Worm (Caenorhabditis elegans) whole organism, L2 larva: ENCODE results near the gene F43G6.7.

Experiments used
- C34F6.9 ChIP-seq: fragments of 150-350 bp; optimal IDR thresholded peaks from 2 replicates; lab custom pipeline; 2014; ENCODE audit warnings: missing biosample characterization, missing genetic modification characterization
- F13H6.1 ChIP-seq: sonication (generic microtip); optimal IDR thresholded peaks from 2 replicates; lab custom pipeline; 2016; ENCODE audit warnings: missing genetic modification characterization, missing compliant biosample characterization
- R02D3.7 ChIP-seq: fragments of 150-350 bp; optimal IDR thresholded peaks from 2 replicates; lab custom pipeline; 2014; ENCODE audit warnings: missing biosample characterization, missing genetic modification characterization
- Y55F3AM.14 ChIP-seq: fragments of 200-800 bp; sonication (Bioruptor generic); optimal IDR thresholded peaks from 2 replicates; lab custom pipeline; 2018; ENCODE audit warnings: mild to moderate bottlenecking, missing genetic modification characterization, missing compliant biosample characterization
- alr-1 ChIP-seq: fragments of 150-350 bp; optimal IDR thresholded peaks from 2 replicates; lab custom pipeline; 2014; ENCODE audit warnings: missing biosample characterization, missing genetic modification characterization
- ama-1 ChIP-seq: fragments of 150-350 bp; optimal IDR thresholded peaks from 2 replicates; lab custom pipeline; 2018; ENCODE audit warnings: inconsistent platforms
- blmp-1 ChIP-seq: sonication (generic microtip); optimal IDR thresholded peaks from 2 replicates; lab custom pipeline; 2017; ENCODE audit warnings: missing genetic modification characterization, mild to moderate bottlenecking, missing compliant biosample characterization, antibody characterized with exemption, moderate library complexity; ENCODE audit not compliant: insufficient read depth
- ceh-16 ChIP-seq: fragments of 150-350 bp; optimal IDR thresholded peaks from 2 replicates; lab custom pipeline; 2014; ENCODE audit warnings: missing biosample characterization, missing genetic modification characterization
- crh-2 ChIP-seq: sonication (generic microtip); optimal IDR thresholded peaks from 2 replicates; lab custom pipeline; 2017; ENCODE audit warnings: missing biosample characterization, missing genetic modification characterization
- dmd-4 ChIP-seq: sonication (generic microtip); optimal IDR thresholded peaks from 2 replicates; lab custom pipeline; 2017; ENCODE audit warnings: missing biosample characterization, missing genetic modification characterization
- elt-3 ChIP-seq: sonication (generic microtip); optimal IDR thresholded peaks from 2 replicates; lab custom pipeline; 2017; ENCODE audit warnings: missing biosample characterization, missing genetic modification characterization
- fos-1 ChIP-seq: fragments of 150-350 bp; optimal IDR thresholded peaks from 2 replicates; lab custom pipeline; 2014; ENCODE audit warnings: missing biosample characterization, missing genetic modification characterization
- lin-11 ChIP-seq: fragments of 150-350 bp; sonication (generic microtip); optimal IDR thresholded peaks from 2 replicates; lab custom pipeline; 2014; ENCODE audit warnings: missing biosample characterization, missing genetic modification characterization, inconsistent platforms, mixed read lengths
- lin-13 ChIP-seq: fragments of 150-350 bp; optimal IDR thresholded peaks from 2 replicates; lab custom pipeline; 2014; ENCODE audit warnings: missing biosample characterization, missing genetic modification reagents, missing genetic modification characterization
- lsy-2 ChIP-seq, 2 experiments: fragments of 150-350 bp in 1 of 2; sonication (generic microtip) in 1 of 2; optimal IDR thresholded peaks; 2 replicates each; lab custom pipeline; 2014 to 2017; ENCODE audit warnings: missing biosample characterization in 2 of 2, missing genetic modification characterization in 2 of 2
- mab-5 ChIP-seq: fragments of 150-350 bp; optimal IDR thresholded peaks from 2 replicates; lab custom pipeline; 2014; ENCODE audit warnings: missing biosample characterization, missing genetic modification characterization
- mbf-1 ChIP-seq: sonication (generic microtip); optimal IDR thresholded peaks from 2 replicates; lab custom pipeline; 2017; ENCODE audit warnings: missing biosample characterization, missing genetic modification characterization
- mdl-1 ChIP-seq, 2 experiments: fragments of 150-350 bp in 1 of 2; sonication (generic microtip) in 1 of 2; optimal IDR thresholded peaks; 2 replicates each; lab custom pipeline; 2017; ENCODE audit warnings: missing biosample characterization in 2 of 2, missing genetic modification characterization in 2 of 2
- nhr-10 ChIP-seq: sonication (generic microtip); optimal IDR thresholded peaks from 2 replicates; lab custom pipeline; 2017; ENCODE audit warnings: missing biosample characterization, missing genetic modification characterization
- nhr-12 ChIP-seq: fragments of 150-350 bp; optimal IDR thresholded peaks from 2 replicates; lab custom pipeline; 2014; ENCODE audit warnings: missing biosample characterization, missing genetic modification characterization
- nhr-129 ChIP-seq: fragments of 150-350 bp; optimal IDR thresholded peaks from 2 replicates; lab custom pipeline; 2014; ENCODE audit warnings: missing biosample characterization, missing genetic modification characterization
- nhr-21 ChIP-seq: fragments of 150-350 bp; optimal IDR thresholded peaks from 2 replicates; lab custom pipeline; 2014; ENCODE audit warnings: missing biosample characterization, missing genetic modification characterization
- nhr-23 ChIP-seq: fragments of 150-350 bp; optimal IDR thresholded peaks from 2 replicates; lab custom pipeline; 2014; ENCODE audit warnings: missing biosample characterization, missing genetic modification reagents, missing genetic modification characterization
- nhr-77 ChIP-seq: fragments of 150-350 bp; optimal IDR thresholded peaks from 2 replicates; lab custom pipeline; 2014; ENCODE audit warnings: missing biosample characterization, missing genetic modification characterization
- sem-4 ChIP-seq: fragments of 150-350 bp; optimal IDR thresholded peaks from 2 replicates; lab custom pipeline; 2014; ENCODE audit warnings: missing biosample characterization, missing genetic modification reagents, missing genetic modification characterization
- skn-1 ChIP-seq: sonication (generic microtip); optimal IDR thresholded peaks from 2 replicates; lab custom pipeline; 2017; ENCODE audit warnings: missing biosample characterization, missing genetic modification characterization
- sma-9 ChIP-seq, 2 experiments: fragments of 150-350 bp in 1 of 2; sonication (generic microtip) in 1 of 2; optimal IDR thresholded peaks; 2 replicates each; lab custom pipeline; 2014 to 2016; ENCODE audit warnings: missing genetic modification characterization in 2 of 2, mild to moderate bottlenecking in 1 of 2, missing biosample characterization in 1 of 2, missing compliant biosample characterization in 1 of 2, missing genetic modification reagents in 1 of 2, moderate library complexity in 1 of 2
- snpc-4 ChIP-seq: fragments of 150-350 bp; optimal IDR thresholded peaks from 2 replicates; lab custom pipeline; 2014; ENCODE audit warnings: missing biosample characterization, missing genetic modification characterization
- unc-39 ChIP-seq: fragments of 150-350 bp; optimal IDR thresholded peaks from 2 replicates; lab custom pipeline; 2014; ENCODE audit warnings: missing biosample characterization, missing genetic modification characterization
- unc-55 ChIP-seq: fragments of 150-350 bp; sonication (generic microtip); optimal IDR thresholded peaks from 3 replicates; lab custom pipeline; 2014; ENCODE audit warnings: missing biosample characterization, missing genetic modification reagents, missing genetic modification characterization
- unc-62 ChIP-seq: fragments of 150-350 bp; optimal IDR thresholded peaks from 2 replicates; lab custom pipeline; 2014; ENCODE audit warnings: missing biosample characterization, missing genetic modification reagents, missing genetic modification characterization
- zag-1 ChIP-seq: fragments of 150-350 bp; optimal IDR thresholded peaks from 2 replicates; lab custom pipeline; 2014; ENCODE audit warnings: missing biosample characterization, missing genetic modification characterization
- ztf-1 ChIP-seq: fragments of 200-800 bp; sonication (Bioruptor generic); conservative IDR thresholded peaks from 2 replicates; pipeline ENCODE4 v1.3.6; 2022; ENCODE audit warnings: missing genetic modification characterization, missing compliant biosample characterization
- ztf-11 ChIP-seq: sonication (generic microtip); optimal IDR thresholded peaks from 2 replicates; lab custom pipeline; 2017; ENCODE audit warnings: missing biosample characterization, missing genetic modification characterization
- ztf-4 ChIP-seq: fragments of 150-350 bp; optimal IDR thresholded peaks from 2 replicates; lab custom pipeline; 2014; ENCODE audit warnings: missing biosample characterization, missing genetic modification characterization

F43G6.7 gene

DNA sequence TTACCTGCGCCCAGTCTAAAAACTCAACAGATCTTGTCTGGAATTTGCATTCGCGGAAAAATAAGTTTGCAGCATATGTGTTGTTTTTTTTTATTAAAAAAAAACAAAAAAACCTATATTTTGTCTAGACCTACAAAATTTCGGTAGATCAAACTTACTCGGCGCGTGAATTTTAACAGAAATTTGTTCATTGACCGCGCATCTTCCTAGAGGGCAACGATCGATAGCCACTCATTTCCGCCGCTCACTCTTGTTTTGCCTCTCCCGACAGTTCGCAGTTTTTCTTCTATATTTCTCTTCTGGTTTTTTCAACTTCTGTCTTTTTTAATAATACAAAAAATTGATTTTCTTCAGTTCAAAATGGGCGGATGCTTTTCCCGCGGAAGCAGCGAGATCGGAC lies at the start of gene F43G6.7:
Gene F43G6.7, plus strand, starts transcription at position 355 of the 400 bp plus-strand sequence.
- TF ChIP-seq ztf-4, result no peak
- TF ChIP-seq R02D3.7, result no peak
- no peak for TF ChIP-seq sma-9 (GFP tag; optimal IDR thresholded peaks at IDR 0.05; lab: Kevin White, UChicago)
- no peak for TF ChIP-seq sma-9 (tag; optimal IDR thresholded peaks at IDR 0.05; lab: Kevin White, UChicago)
- no peak for TF ChIP-seq unc-62 (GFP tag; lab: Kevin White, UChicago)
- TF ChIP-seq lin-13 (GFP tag; lab: Kevin White, UChicago), result no peak
- TF ChIP-seq sem-4 (tag; lab: Kevin White, UChicago), result no peak
- TF ChIP-seq mbf-1 (tag; lab: Kevin White, UChicago), result no peak
- no peak for TF ChIP-seq zag-1 (tag; lab: Kevin White, UChicago)
- TF ChIP-seq unc-55 (GFP tag; lab: Kevin White, UChicago), result no peak
- no peak for TF ChIP-seq ama-1 (lab: Kevin White, UChicago)
- TF ChIP-seq mdl-1 (tag; optimal IDR thresholded peaks at IDR 0.05; lab: Kevin White, UChicago), result no peak
- TF ChIP-seq mab-5 (tag; lab: Kevin White, UChicago), result no peak
- TF ChIP-seq snpc-4 (tag; lab: Kevin White, UChicago), result no peak
- TF ChIP-seq alr-1 (tag; lab: Kevin White, UChicago), result no peak
- no peak for TF ChIP-seq ztf-11 (tag; lab: Kevin White, UChicago)
- no peak for TF ChIP-seq crh-2 (tag; lab: Kevin White, UChicago)
- no peak for TF ChIP-seq nhr-21 (tag; lab: Kevin White, UChicago)
- no peak for TF ChIP-seq nhr-77 (tag; lab: Kevin White, UChicago)
- no peak for TF ChIP-seq blmp-1 (tag; lab: Kevin White, UChicago)
- no peak for TF ChIP-seq lsy-2 (tag; optimal IDR thresholded peaks at IDR 0.05; lab: Kevin White, UChicago)

DNA sequence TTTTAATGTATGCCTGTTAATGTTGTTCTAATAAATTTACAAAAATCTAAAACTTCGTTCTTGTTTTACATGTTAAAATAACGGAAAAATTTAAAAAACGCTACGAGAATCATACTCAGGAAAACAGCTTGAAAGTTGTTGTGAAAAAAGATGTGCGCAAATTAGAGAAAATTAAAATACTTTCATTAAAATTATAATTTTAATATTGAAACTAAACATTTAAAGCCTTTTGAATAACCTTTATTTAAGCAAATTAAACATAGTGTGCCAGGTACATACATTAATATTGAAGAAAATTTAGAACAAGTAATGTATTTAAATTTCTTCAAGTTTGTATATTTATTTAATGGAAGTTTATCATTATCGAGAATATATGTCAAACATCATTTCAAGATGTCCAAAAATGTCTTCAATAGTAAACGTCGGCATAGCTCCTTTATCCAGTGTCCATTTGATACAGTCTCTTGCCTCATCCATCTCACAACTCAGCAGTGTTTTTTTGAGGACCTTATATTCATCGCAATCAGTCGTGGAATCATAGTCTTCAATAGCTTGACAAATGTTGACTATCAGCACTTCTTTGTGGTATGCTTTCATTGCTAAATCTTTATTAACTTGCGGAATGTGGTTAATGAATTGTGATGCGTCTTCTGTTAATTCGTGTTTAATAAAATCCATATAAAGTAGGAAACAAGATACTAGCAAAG lies 48.6 kb upstream of the F43G6.7 start:
- TF ChIP-seq F13H6.1 (tag; lab: Kevin White, UChicago) (no peak), nhr-12 (tag; lab: Kevin White, UChicago) (peak; percentile 53), elt-3 (tag; lab: Kevin White, UChicago) (no peak), mbf-1 (tag; lab: Kevin White, UChicago) (no peak), unc-55 (GFP tag; lab: Kevin White, UChicago) (peak; percentile 69), ceh-16 (tag; lab: Kevin White, UChicago) (no peak), nhr-10 (tag; lab: Kevin White, UChicago) (no peak), fos-1 (tag; lab: Kevin White, UChicago) (no peak), mab-5 (tag; lab: Kevin White, UChicago) (no peak), lin-13 (GFP tag; lab: Kevin White, UChicago) (peak; percentile 82), lin-11 (tag; lab: Kevin White, UChicago) (no peak), lsy-2 (tag; optimal IDR thresholded peaks at IDR 0.05; lab: Kevin White, UChicago) (peak in 1 of 2 experiments; percentile 89), ztf-1 (0 out of 2 replicates have a peak, but pooled peaks have one; percentile 51), snpc-4 (tag; lab: Kevin White, UChicago) (peak; percentile 62), unc-62 (GFP tag; lab: Kevin White, UChicago) (no peak), C34F6.9 (tag; lab: Kevin White, UChicago) (peak; percentile 93), dmd-4 (tag; lab: Kevin White, UChicago) (no peak), crh-2 (tag; lab: Kevin White, UChicago) (peak; percentile 48), alr-1 (tag; lab: Kevin White, UChicago) (no peak), sem-4 (tag; lab: Kevin White, UChicago) (peak; percentile 89), Y55F3AM.14 (GFP tag; lab: Kevin White, UChicago) (no peak), ama-1 (lab: Kevin White, UChicago) (peak; percentile 99), blmp-1 (tag; lab: Kevin White, UChicago) (no peak), nhr-23 (tag; lab: Kevin White, UChicago) (no peak), ztf-4 (peak; percentile 93), skn-1 (tag; lab: Kevin White, UChicago) (peak; percentile 89)
- TF ChIP-seq, all 48 proteins: peak for 12

DNA sequence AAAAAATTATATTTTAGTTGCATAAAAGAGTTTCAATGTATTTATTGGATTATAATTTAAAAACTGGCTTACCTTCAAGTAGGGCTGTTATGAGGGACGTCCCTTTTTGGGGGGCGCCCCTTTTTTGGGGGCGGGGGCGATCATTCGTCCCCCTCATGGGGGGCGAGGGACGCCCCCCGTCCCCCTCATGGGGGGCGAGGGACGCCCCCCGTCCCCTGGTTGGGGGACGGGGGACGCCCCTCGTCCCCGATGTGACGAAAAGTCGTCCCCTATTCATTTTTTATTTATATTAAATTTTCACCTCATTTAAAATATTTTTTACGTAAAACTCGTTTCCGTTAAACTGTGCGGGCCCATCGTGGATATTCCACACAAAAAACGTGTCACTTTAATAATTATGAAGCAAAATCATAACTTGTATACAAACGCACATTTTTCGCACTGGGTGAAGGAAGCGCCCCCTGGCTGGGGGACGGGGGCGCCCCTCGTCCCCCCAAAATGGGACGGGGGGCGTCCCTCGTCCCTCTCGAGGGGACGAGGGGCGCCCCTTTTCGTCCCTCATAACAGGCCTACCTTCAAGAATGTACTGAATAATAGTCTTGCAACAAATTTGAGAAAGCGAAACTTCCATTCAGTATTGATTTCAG lies 45.0 kb upstream of the F43G6.7 start:
- TF ChIP-seq R02D3.7, result no peak
- no peak for TF ChIP-seq nhr-10 (tag; lab: Kevin White, UChicago)
- no peak for TF ChIP-seq ama-1 (lab: Kevin White, UChicago)
- no peak for TF ChIP-seq nhr-23 (tag; lab: Kevin White, UChicago)
- no peak for TF ChIP-seq unc-55 (GFP tag; lab: Kevin White, UChicago)
- no peak for TF ChIP-seq lin-13 (GFP tag; lab: Kevin White, UChicago)
- TF ChIP-seq nhr-77 (tag; lab: Kevin White, UChicago), result no peak
- TF ChIP-seq nhr-129 (tag; lab: Kevin White, UChicago), result no peak
- TF ChIP-seq unc-39, result no peak
